5 fruit fly cellular contexts compared by ENCODE assay signal in the genomic region with DNA sequence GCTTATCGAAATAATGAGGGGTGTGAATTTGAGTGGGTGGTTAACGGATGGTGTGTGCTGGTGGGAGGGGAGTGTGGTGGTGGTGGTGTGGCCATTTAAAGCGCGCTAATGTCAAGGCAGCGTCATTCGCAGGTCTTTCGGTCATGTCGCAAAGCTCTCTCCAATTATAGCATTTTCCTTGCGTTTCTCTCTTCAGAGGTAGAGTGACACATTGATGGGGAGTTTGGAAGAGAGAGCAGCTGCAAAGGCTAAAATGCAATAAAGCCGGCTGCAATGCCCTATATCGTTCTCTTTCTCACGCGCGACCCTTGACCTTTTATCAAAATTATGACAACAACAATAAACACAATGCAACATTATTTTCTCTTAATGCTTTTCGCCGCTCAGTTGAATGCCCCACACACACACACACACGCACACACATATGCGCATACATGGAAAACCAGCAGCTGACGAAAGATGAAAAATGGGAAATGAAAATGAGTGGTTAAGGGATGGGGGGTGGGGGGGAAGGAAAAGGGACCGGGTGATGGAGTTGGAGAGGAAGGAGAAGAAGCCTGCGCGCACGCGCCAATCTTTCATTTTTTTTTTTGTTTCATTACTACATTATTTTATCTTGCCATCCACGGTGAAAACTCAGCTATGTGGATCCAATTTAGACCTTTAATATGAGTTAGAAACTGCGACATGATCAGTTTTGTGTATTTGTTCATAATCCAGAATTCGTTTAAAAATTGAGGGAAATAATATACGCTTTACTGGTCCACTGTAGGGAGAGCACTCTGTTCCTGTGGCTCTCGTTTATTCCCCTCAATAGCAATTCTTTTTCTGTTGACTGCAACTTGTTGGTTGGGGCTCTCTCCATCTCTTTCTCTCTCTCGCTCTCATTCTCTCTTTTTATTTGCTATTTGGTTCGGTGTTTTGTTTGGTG.
TF ChIP-seq lines count a peak whose summit lies in the region.

No protein-coding gene starts in this region.

- no peak for TF ChIP-seq CTCF in whole organism, embryonic (GFP tag; optimal IDR thresholded peaks at IDR 0.05; lab: Kevin White, UChicago)

TF ChIP-seq in whole organism, adult, 20 proteins besides CTCF, POLR2A, EP300 and RAD21 (continues in another document):
- TF ChIP-seq CG7045 (GFP tag; optimal IDR thresholded peaks at IDR 0.05; lab: Kevin White, UChicago) (peak; percentile 46), ovo (GFP tag; optimal IDR thresholded peaks at IDR 0.05; lab: Kevin White, UChicago) (no peak), Mnt (GFP tag; optimal IDR thresholded peaks at IDR 0.05; lab: Kevin White, UChicago) (peak; percentile 38), bab1 (GFP tag; optimal IDR thresholded peaks at IDR 0.05; lab: Kevin White, UChicago) (peak; percentile 39), cnc (optimal IDR thresholded peaks at IDR 0.05; lab: Kevin White, UChicago) (no peak), CG1620 (GFP tag; optimal IDR thresholded peaks at IDR 0.05; lab: Kevin White, UChicago) (no peak), Crg-1 (GFP tag; optimal IDR thresholded peaks at IDR 0.05; lab: Kevin White, UChicago) (peak; percentile 17), Hr96 (GFP tag; optimal IDR thresholded peaks at IDR 0.05; lab: Kevin White, UChicago) (no peak), CG33017 (tag; optimal IDR thresholded peaks at IDR 0.05; lab: Kevin White, UChicago) (peak; percentile 68), kay (GFP tag; lab: Kevin White, UChicago; ENCODE audit: borderline replicate concordance) (no peak), CG5204 (GFP tag; optimal IDR thresholded peaks at IDR 0.05; lab: Kevin White, UChicago) (peak; percentile 13), Clk (GFP tag; optimal IDR thresholded peaks at IDR 0.05; lab: Kevin White, UChicago) (no peak), tj (GFP tag; optimal IDR thresholded peaks at IDR 0.05; lab: Kevin White, UChicago) (peak; percentile 17), pad (GFP tag; optimal IDR thresholded peaks at IDR 0.05; lab: Kevin White, UChicago) (peak; percentile 65), toe (GFP tag; optimal IDR thresholded peaks at IDR 0.05; lab: Kevin White, UChicago) (peak; percentile 53), CG7101 (tag; optimal IDR thresholded peaks at IDR 0.05; lab: Kevin White, UChicago) (peak; percentile 71)

TF ChIP-seq in whole organism, embryonic, 481 proteins besides CTCF, POLR2A, EP300 and RAD21 (continues in another document):
- peak; percentile 38 for TF ChIP-seq Nf-YC (tag; optimal IDR thresholded peaks at IDR 0.05; lab: Kevin White, UChicago)
- peak; percentile 89 for TF ChIP-seq scrt (GFP tag; optimal IDR thresholded peaks at IDR 0.05; lab: Kevin White, UChicago)
- no peak for TF ChIP-seq pita (GFP tag; optimal IDR thresholded peaks at IDR 0.05; lab: Kevin White, UChicago)
- TF ChIP-seq Aef1 (GFP tag; IDR thresholded peaks at IDR 0.05; lab: Robert Waterston, UW): peak; percentile 66
- TF ChIP-seq CG3065 (GFP tag; optimal IDR thresholded peaks at IDR 0.05; lab: Kevin White, UChicago): peak; percentile 51
- TF ChIP-seq CG9876 (GFP tag; optimal IDR thresholded peaks at IDR 0.05; lab: Kevin White, UChicago): peak; percentile 27
- TF ChIP-seq Adf1 (GFP tag; IDR thresholded peaks at IDR 0.05; lab: Robert Waterston, UW): no peak
- TF ChIP-seq CG4424 (GFP tag; optimal IDR thresholded peaks at IDR 0.05; lab: Kevin White, UChicago): peak; percentile 71
- peak; percentile 80 for TF ChIP-seq Antp (GFP tag; optimal IDR thresholded peaks at IDR 0.05; lab: Kevin White, UChicago)
- peak; percentile 78 for TF ChIP-seq Meics (GFP tag; optimal IDR thresholded peaks at IDR 0.05; lab: Kevin White, UChicago)
- TF ChIP-seq Nf-YA (GFP tag; IDR thresholded peaks at IDR 0.05; lab: Robert Waterston, UW): no peak
- TF ChIP-seq fu2 (GFP tag; optimal IDR thresholded peaks at IDR 0.05; lab: Kevin White, UChicago): peak; percentile 45
- TF ChIP-seq fd64A (GFP tag; optimal IDR thresholded peaks at IDR 0.05; lab: Kevin White, UChicago): peak; percentile 43
- no peak for TF ChIP-seq sr (GFP tag; IDR thresholded peaks at IDR 0.05; lab: Robert Waterston, UW)
- TF ChIP-seq HmgD (GFP tag; optimal IDR thresholded peaks at IDR 0.05; lab: Kevin White, UChicago): no peak
- peak; percentile 74 for TF ChIP-seq CG10209 (GFP tag; optimal IDR thresholded peaks at IDR 0.05; lab: Kevin White, UChicago)

TF ChIP-seq in whole organism, prepupa, 60 proteins besides CTCF, POLR2A, EP300 and RAD21 (continues in another document):
- peak; percentile 80 for TF ChIP-seq lz (GFP tag; optimal IDR thresholded peaks at IDR 0.05; lab: Kevin White, UChicago)
- TF ChIP-seq spab (GFP tag; optimal IDR thresholded peaks at IDR 0.05; lab: Kevin White, UChicago): peak; percentile 73
- peak; percentile 45 for TF ChIP-seq CG6854 (GFP tag; optimal IDR thresholded peaks at IDR 0.05; lab: Kevin White, UChicago)
- TF ChIP-seq CG7368 (GFP tag; optimal IDR thresholded peaks at IDR 0.05; lab: Kevin White, UChicago): peak; percentile 76
- peak; percentile 89 for TF ChIP-seq pdm3 (GFP tag; optimal IDR thresholded peaks at IDR 0.05; lab: Kevin White, UChicago)
- peak; percentile 53 for TF ChIP-seq CG11902 (GFP tag; optimal IDR thresholded peaks at IDR 0.05; lab: Kevin White, UChicago)
- TF ChIP-seq Ets96B (tag; optimal IDR thresholded peaks at IDR 0.05; lab: Kevin White, UChicago): peak; percentile 81
- TF ChIP-seq CG3919 (GFP tag; optimal IDR thresholded peaks at IDR 0.05; lab: Kevin White, UChicago): peak; percentile 86
- peak; percentile 79 for TF ChIP-seq Met (GFP tag; optimal IDR thresholded peaks at IDR 0.05; lab: Kevin White, UChicago)
- TF ChIP-seq CG34406 (GFP tag; optimal IDR thresholded peaks at IDR 0.05; lab: Kevin White, UChicago): peak; percentile 76
- TF ChIP-seq CG6276 (GFP tag; optimal IDR thresholded peaks at IDR 0.05; lab: Kevin White, UChicago): peak; percentile 89
- TF ChIP-seq CG8119 (GFP tag; IDR thresholded peaks at IDR 0.05; lab: Robert Waterston, UW): peak; percentile 90
- peak; percentile 77 for TF ChIP-seq esn (GFP tag; optimal IDR thresholded peaks at IDR 0.05; lab: Kevin White, UChicago)
- peak; percentile 78 for TF ChIP-seq dsx (GFP tag; optimal IDR thresholded peaks at IDR 0.05; lab: Kevin White, UChicago; ENCODE audit: poor library complexity, severe bottlenecking)
- TF ChIP-seq Eip78C (GFP tag; lab: Kevin White, UChicago): peak; percentile 95
- TF ChIP-seq Lpt (GFP tag; optimal IDR thresholded peaks at IDR 0.05; lab: Kevin White, UChicago): peak; percentile 86
- TF ChIP-seq CG31627 (GFP tag; optimal IDR thresholded peaks at IDR 0.05; lab: Kevin White, UChicago): peak; percentile 79

TF ChIP-seq in whole organism, pupa, 21 proteins besides CTCF, POLR2A, EP300 and RAD21 (continues in another document):
- TF ChIP-seq CG34367 (tag; optimal IDR thresholded peaks at IDR 0.05; lab: Kevin White, UChicago): peak; percentile 76
- TF ChIP-seq CG14655 (GFP tag; optimal IDR thresholded peaks at IDR 0.05; lab: Kevin White, UChicago): peak; percentile 90
- peak; percentile 72 for TF ChIP-seq Snoo (tag; optimal IDR thresholded peaks at IDR 0.05; lab: Kevin White, UChicago)
- peak; percentile 92 for TF ChIP-seq fd96Ca (GFP tag; IDR thresholded peaks at IDR 0.05; lab: Robert Waterston, UW)
- TF ChIP-seq Pif1A (GFP tag; optimal IDR thresholded peaks at IDR 0.05; lab: Kevin White, UChicago): peak; percentile 87
- TF ChIP-seq CG8301 (tag; optimal IDR thresholded peaks at IDR 0.05; lab: Kevin White, UChicago): peak; percentile 87
- TF ChIP-seq rn (GFP tag; IDR thresholded peaks at IDR 0.05; lab: Robert Waterston, UW): peak; percentile 66
- TF ChIP-seq Ets98B (GFP tag; IDR thresholded peaks at IDR 0.05; lab: Robert Waterston, UW): peak; percentile 89
- TF ChIP-seq gl (tag; optimal IDR thresholded peaks at IDR 0.05; lab: Kevin White, UChicago): peak; percentile 59
- peak; percentile 79 for TF ChIP-seq CG15710 (tag; optimal IDR thresholded peaks at IDR 0.05; lab: Kevin White, UChicago)
- TF ChIP-seq CG10348 (GFP tag; IDR thresholded peaks at IDR 0.05; lab: Robert Waterston, UW): peak; percentile 66
- TF ChIP-seq CG4496 (GFP tag; IDR thresholded peaks at IDR 0.05; lab: Robert Waterston, UW): peak; percentile 93
- peak; percentile 81 for TF ChIP-seq EcR (GFP tag; optimal IDR thresholded peaks at IDR 0.05; lab: Kevin White, UChicago)
- TF ChIP-seq CG13204 (GFP tag; optimal IDR thresholded peaks at IDR 0.05; lab: Kevin White, UChicago): peak; percentile 61
- peak; percentile 82 for TF ChIP-seq CG8159 (tag; optimal IDR thresholded peaks at IDR 0.05; lab: Kevin White, UChicago)
- TF ChIP-seq CG17806 (tag; optimal IDR thresholded peaks at IDR 0.05; lab: Kevin White, UChicago): peak; percentile 77
- TF ChIP-seq D1 (tag; optimal IDR thresholded peaks at IDR 0.05; lab: Kevin White, UChicago): no peak
- peak; percentile 89 for TF ChIP-seq CG12605 (GFP tag; IDR thresholded peaks at IDR 0.05; lab: Robert Waterston, UW)

TF ChIP-seq in whole organism, wandering third instar larva, 38 proteins besides CTCF, POLR2A, EP300 and RAD21 (continues in another document):
- no peak for TF ChIP-seq Jra (GFP tag; optimal IDR thresholded peaks at IDR 0.05; lab: Kevin White, UChicago)
- peak; percentile 66 for TF ChIP-seq Sp1 (GFP tag; optimal IDR thresholded peaks at IDR 0.05; lab: Kevin White, UChicago)
- TF ChIP-seq CG9705 (GFP tag; optimal IDR thresholded peaks at IDR 0.05; lab: Kevin White, UChicago): peak; percentile 30
- peak; percentile 68 for TF ChIP-seq Hnf4 (GFP tag; optimal IDR thresholded peaks at IDR 0.05; lab: Kevin White, UChicago)
- peak; percentile 60 for TF ChIP-seq br (GFP tag; optimal IDR thresholded peaks at IDR 0.05; lab: Kevin White, UChicago)
- TF ChIP-seq Dfd (GFP tag; optimal IDR thresholded peaks at IDR 0.05; lab: Kevin White, UChicago): peak; percentile 86
- TF ChIP-seq Abd-B (GFP tag; optimal IDR thresholded peaks at IDR 0.05; lab: Kevin White, UChicago): no peak
- TF ChIP-seq Dif (GFP tag; optimal IDR thresholded peaks at IDR 0.05; lab: Kevin White, UChicago; ENCODE audit: partially characterized antibody): no peak
- TF ChIP-seq h (GFP tag; optimal IDR thresholded peaks at IDR 0.05; lab: Kevin White, UChicago): peak; percentile 78
- TF ChIP-seq OdsH (GFP tag; optimal IDR thresholded peaks at IDR 0.05; lab: Kevin White, UChicago): peak; percentile 60
- TF ChIP-seq Mio (GFP tag; optimal IDR thresholded peaks at IDR 0.05; lab: Kevin White, UChicago): no peak
- TF ChIP-seq Rel (GFP tag; optimal IDR thresholded peaks at IDR 0.05; lab: Kevin White, UChicago): no peak
- peak; percentile 9 for TF ChIP-seq Rel (tag; optimal IDR thresholded peaks at IDR 0.05; lab: Kevin White, UChicago)
- TF ChIP-seq Hr83 (GFP tag; optimal IDR thresholded peaks at IDR 0.05; lab: Kevin White, UChicago; ENCODE audit: poor library complexity, severe bottlenecking): no peak
- TF ChIP-seq dmrt93B (GFP tag; optimal IDR thresholded peaks at IDR 0.05; lab: Kevin White, UChicago): peak; percentile 36
- peak in 1 of 2 experiments; percentile 82 for TF ChIP-seq foxo (GFP tag; optimal IDR thresholded peaks at IDR 0.05; lab: Kevin White, UChicago)
- TF ChIP-seq dsf (GFP tag; optimal IDR thresholded peaks at IDR 0.05; lab: Kevin White, UChicago; ENCODE audit: borderline replicate concordance): no peak
- TF ChIP-seq woc (GFP tag; optimal IDR thresholded peaks at IDR 0.05; lab: Kevin White, UChicago): peak; percentile 64
- TF ChIP-seq tai (GFP tag; optimal IDR thresholded peaks at IDR 0.05; lab: Kevin White, UChicago): peak; percentile 18
- peak; percentile 50 for TF ChIP-seq sv (GFP tag; optimal IDR thresholded peaks at IDR 0.05; lab: Kevin White, UChicago)
